Fruit fly (Drosophila melanogaster) whole organism: ENCODE data around the gene Nepl7.

Experiments used
- CG8478 ChIP-seq: fragments of >200 bp; optimal IDR thresholded peaks from 2 replicates; lab custom pipeline; 2018; ENCODE audit warnings: inconsistent platforms
- Dll ChIP-seq: fragments of >200 bp; optimal IDR thresholded peaks from 2 replicates; lab custom pipeline; 2017
- pan ChIP-seq: fragments of >200 bp; optimal IDR thresholded peaks from 2 replicates; lab custom pipeline; 2017
- psq ChIP-seq: fragments of >200 bp; optimal IDR thresholded peaks from 2 replicates; lab custom pipeline; 2017
- usp ChIP-seq: fragments of >200 bp; optimal IDR thresholded peaks from 2 replicates; lab custom pipeline; 2017; ENCODE audit warnings: missing biosample characterization, missing genetic modification characterization, mixed read lengths

DNA sequence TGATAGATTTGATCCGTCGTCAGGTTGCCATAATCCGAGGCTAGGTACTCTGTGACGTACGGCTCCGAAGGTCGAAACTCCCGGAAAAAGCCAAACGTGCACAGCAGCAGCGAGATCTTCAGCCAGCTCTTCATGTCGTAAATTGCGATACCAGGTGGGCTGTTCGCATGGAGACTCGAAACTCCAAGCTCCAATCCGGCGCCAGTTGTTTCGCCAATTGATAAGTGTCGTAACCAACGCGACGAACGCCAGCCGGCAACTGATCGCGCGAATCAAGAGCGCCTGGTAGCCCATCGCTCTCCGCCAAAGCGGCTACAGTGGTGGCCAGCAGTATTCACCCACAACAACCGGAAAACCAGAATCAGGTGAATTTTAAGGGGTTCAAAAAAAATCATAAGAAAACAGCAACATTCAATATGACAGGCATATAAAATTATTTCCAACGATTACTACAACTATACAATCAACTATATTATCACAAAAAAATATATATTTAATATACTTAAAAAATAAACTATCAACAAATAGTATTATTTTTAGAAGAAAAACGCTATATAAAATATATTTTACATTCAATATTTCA, 31.0 kb upstream of the Nepl7 start, which contains the start of gene CG17036:
- TF ChIP-seq psq (lab: Kevin White, UChicago) (no peak), Dll (lab: Kevin White, UChicago) (no peak), usp (GFP tag; lab: Kevin White, UChicago) (no peak), CG8478 (no peak), pan (lab: Kevin White, UChicago) (no peak)
